Worm (Caenorhabditis elegans): ENCODE results near the gene nrde-1.

- TF ChIP-seq nhr-90 (tag; optimal IDR thresholded peaks at IDR 0.05) (no peak), bed-1 (GFP tag; IDR thresholded peaks at IDR 0.05) (no peak), hlh-26 (GFP tag; conservative IDR thresholded peaks at IDR 0.05) (no peak), F52B5.7 (tag; optimal IDR thresholded peaks at IDR 0.05) (no peak), Y95B8A.8 (GFP tag; IDR thresholded peaks at IDR 0.05) (no peak)
Measured at ce11 chrIII:3709030-3709429, 4.2 kb upstream of the nrde-1 start, which contains the start of gene alkb-8.
